Fruit fly (Drosophila melanogaster) whole organism, wandering third instar larva: ENCODE measurements around the gene CG43367.

Experiments used
- CrebA ChIP-seq: fragments of 200-800 bp; sonication (Bioruptor generic); optimal IDR thresholded peaks from 2 replicates; lab custom pipeline; 2016; ENCODE audit warnings: missing biosample characterization, mild to moderate bottlenecking, missing genetic modification characterization, borderline replicate concordance
- Hr83 ChIP-seq: fragments of 200-300 bp; sonication (Bioruptor generic); optimal IDR thresholded peaks from 2 replicates; lab custom pipeline; 2016; ENCODE audit warnings: missing biosample characterization, mild to moderate bottlenecking, missing genetic modification characterization, moderate library complexity; ENCODE audit not compliant: poor library complexity, severe bottlenecking
- Jra ChIP-seq: sonication (Bioruptor generic); optimal IDR thresholded peaks from 2 replicates; lab custom pipeline; 2016; ENCODE audit warnings: missing biosample characterization, missing genetic modification characterization
- Myc ChIP-seq: fragments of >200 bp; optimal IDR thresholded peaks from 2 replicates; lab custom pipeline; 2017
- OdsH ChIP-seq: fragments of 200-800 bp; sonication (Bioruptor generic); optimal IDR thresholded peaks from 2 replicates; lab custom pipeline; 2016; ENCODE audit warnings: missing biosample characterization, mild to moderate bottlenecking, missing genetic modification characterization
- dl ChIP-seq, 2 experiments: fragments of 175-275, 200-275 bp in 1 of 2; fragments of 200-275 bp in 1 of 2; sonication (Bioruptor generic); optimal IDR thresholded peaks; lab custom pipeline; 2018; ENCODE audit warnings: mild to moderate bottlenecking in 2 of 2, missing biosample characterization in 2 of 2, missing genetic modification characterization in 2 of 2, moderate library complexity in 2 of 2; ENCODE audit not compliant: partially characterized antibody in 2 of 2, insufficient read depth in 1 of 2
- fru ChIP-seq: fragments of 200-800 bp; sonication (Bioruptor generic); optimal IDR thresholded peaks from 3 replicates; lab custom pipeline; 2016; ENCODE audit warnings: missing biosample characterization, mild to moderate bottlenecking, missing genetic modification characterization
- h ChIP-seq: fragments of 200-800 bp; sonication (Bioruptor generic); optimal IDR thresholded peaks from 3 replicates; lab custom pipeline; 2016; ENCODE audit warnings: missing biosample characterization, mild to moderate bottlenecking, missing genetic modification characterization
- lola ChIP-seq: fragments of >200 bp; optimal IDR thresholded peaks from 2 replicates; lab custom pipeline; 2017; ENCODE audit warnings: missing biosample characterization, missing genetic modification characterization
- pan ChIP-seq: fragments of >200 bp; optimal IDR thresholded peaks from 2 replicates; lab custom pipeline; 2017
- psq ChIP-seq: fragments of 200-800 bp; sonication (Bioruptor generic); optimal IDR thresholded peaks from 3 replicates; lab custom pipeline; 2017; ENCODE audit warnings: missing biosample characterization, mild to moderate bottlenecking, missing genetic modification characterization, moderate library complexity
- sage ChIP-seq: fragments of 200-800 bp; sonication (Bioruptor generic); optimal IDR thresholded peaks from 2 replicates; lab custom pipeline; 2016; ENCODE audit warnings: missing biosample characterization, mild to moderate bottlenecking, missing genetic modification characterization
- sv ChIP-seq: fragments of 200-800 bp; sonication (Bioruptor generic); optimal IDR thresholded peaks from 3 replicates; lab custom pipeline; 2016; ENCODE audit warnings: missing biosample characterization, missing genetic modification characterization
- woc ChIP-seq: sonication (Bioruptor generic); optimal IDR thresholded peaks from 2 replicates; lab custom pipeline; 2016; ENCODE audit warnings: missing biosample characterization, mild to moderate bottlenecking, missing genetic modification characterization

DNA sequence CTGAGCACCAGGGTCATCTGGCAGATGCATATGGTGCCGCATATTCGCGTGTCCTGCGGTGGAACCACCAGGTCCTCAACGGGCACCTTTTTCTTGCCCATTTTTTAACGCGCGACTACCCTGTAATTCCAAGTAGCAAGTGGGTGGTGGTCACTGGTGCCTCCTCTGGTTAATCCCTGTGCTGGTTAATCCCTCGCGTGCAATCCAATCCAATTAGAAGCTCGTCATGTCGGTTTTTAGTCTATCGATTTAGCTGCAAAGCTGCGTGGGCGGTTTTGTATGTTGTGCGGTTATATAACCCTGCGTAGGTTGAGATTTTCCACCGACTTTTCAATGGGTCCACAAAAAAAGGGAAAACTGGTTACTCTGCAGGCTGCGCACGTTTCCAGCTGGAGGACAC, 9.2 kb upstream of the CG43367 start, which contains the start of gene Teh3:
- TF ChIP-seq Hr83 (GFP tag; lab: Kevin White, UChicago) = no peak
- no peak for TF ChIP-seq lola (GFP tag; lab: Kevin White, UChicago)
- no peak for TF ChIP-seq dl (GFP tag; optimal IDR thresholded peaks at IDR 0.05; lab: Kevin White, UChicago; ENCODE audit: insufficient read depth in 1 of 2, partially characterized antibody in 2 of 2)
- no peak for TF ChIP-seq pan
- no peak for TF ChIP-seq woc (GFP tag; lab: Kevin White, UChicago)
- no peak for TF ChIP-seq Myc (lab: Kevin White, UChicago)
- TF ChIP-seq fru (GFP tag; lab: Kevin White, UChicago) = no peak
- no peak for TF ChIP-seq sv (GFP tag; lab: Kevin White, UChicago)
- TF ChIP-seq Jra (GFP tag; lab: Kevin White, UChicago) = no peak
- no peak for TF ChIP-seq OdsH (GFP tag; lab: Kevin White, UChicago)
- no peak for TF ChIP-seq CrebA (GFP tag; lab: Kevin White, UChicago)
- TF ChIP-seq h (GFP tag; lab: Kevin White, UChicago) = no peak
- TF ChIP-seq sage (GFP tag; lab: Kevin White, UChicago) = no peak
- TF ChIP-seq psq (GFP tag; lab: Kevin White, UChicago) = no peak
